Worm (Caenorhabditis elegans) whole organism, early embryonic: ENCODE results near the gene T28A11.25.

ENCODE experiments used
- F13C5.2 ChIP-seq: sonication (generic microtip); optimal IDR thresholded peaks from 2 replicates; lab custom pipeline; 2017; ENCODE audit warnings: mild to moderate bottlenecking, missing genetic modification characterization, inconsistent platforms, missing compliant biosample characterization
- ama-1 ChIP-seq: fragments of 150-350 bp; optimal IDR thresholded peaks from 2 replicates; lab custom pipeline; 2014
- ets-7 ChIP-seq: sonication (generic microtip); optimal IDR thresholded peaks from 2 replicates; lab custom pipeline; 2016; ENCODE audit warnings: missing genotype, missing genetic modification characterization, missing compliant biosample characterization
- hmbx-1 ChIP-seq: sonication (generic microtip); optimal IDR thresholded peaks from 2 replicates; lab custom pipeline; 2016; ENCODE audit warnings: mild to moderate bottlenecking, missing genetic modification characterization, missing compliant biosample characterization
- hmg-4 ChIP-seq: fragments of 200-800 bp; sonication (Bioruptor generic); optimal IDR thresholded peaks from 2 replicates; lab custom pipeline; 2018; ENCODE audit warnings: mild to moderate bottlenecking, missing genetic modification characterization, missing compliant biosample characterization
- hnd-1 ChIP-seq: sonication (generic microtip); optimal IDR thresholded peaks from 2 replicates; lab custom pipeline; 2016; ENCODE audit warnings: missing genetic modification characterization, missing compliant biosample characterization
- pes-1 ChIP-seq: fragments of 200-800 bp; sonication (Bioruptor generic); IDR thresholded peaks from 2 replicates; pipeline ENCODE4 v1.3.6; 2022; ENCODE audit warnings: missing genetic modification reagents, missing genetic modification characterization, missing compliant biosample characterization
- tbx-37 ChIP-seq: fragments of 200-800 bp; sonication (Bioruptor generic); conservative IDR thresholded peaks from 2 replicates; pipeline ENCODE4 v1.3.6; 2022; ENCODE audit warnings: missing genetic modification reagents, missing genetic modification characterization, missing compliant biosample characterization

- TF ChIP-seq ama-1 (lab: Kevin White, UChicago) (no peak), ets-7 (tag; lab: Kevin White, UChicago) (no peak), pes-1 (no peak), hnd-1 (tag; lab: Kevin White, UChicago) (no peak), tbx-37 (GFP tag; lab: Robert Waterston, UW) (no peak), hmg-4 (GFP tag; lab: Kevin White, UChicago) (no peak), hmbx-1 (tag; lab: Kevin White, UChicago) (no peak), F13C5.2 (tag; lab: Kevin White, UChicago) (no peak)
These were observed 38.8 kb downstream of the T28A11.25 start, which contains the start of gene C17B7.14 for ce11 chrV:3320432-3320831.
